Worm (Caenorhabditis elegans) whole organism, L3 larva: Measurements from ENCODE around the gene C52B9.10.

Experiments
- egl-27 ChIP-seq: sonication (generic microtip); optimal IDR thresholded peaks from 4 replicates; lab custom pipeline; 2017; ENCODE audit warnings: missing biosample characterization, missing genetic modification reagents, missing genetic modification characterization
- elt-2 ChIP-seq: sonication (generic microtip); optimal IDR thresholded peaks from 2 replicates; lab custom pipeline; 2016; ENCODE audit warnings: missing genetic modification reagents, mild to moderate bottlenecking, missing genetic modification characterization, missing compliant biosample characterization
- elt-3 ChIP-seq, 3 experiments: fragments of 150-350 bp in 1 of 3; sonication (generic microtip) in 2 of 3; optimal IDR thresholded peaks; 2 replicates in 2 of 3; 4 replicates in 1 of 3; lab custom pipeline; 2014 to 2017; ENCODE audit warnings: missing biosample characterization in 3 of 3, missing genetic modification characterization in 3 of 3
- fkh-10 ChIP-seq: sonication (generic microtip); optimal IDR thresholded peaks from 2 replicates; lab custom pipeline; 2017; ENCODE audit warnings: missing biosample characterization, missing genetic modification reagents, missing genetic modification characterization
- lin-39 ChIP-seq: fragments of 150-350 bp; optimal IDR thresholded peaks from 2 replicates; lab custom pipeline; 2018; ENCODE audit warnings: missing biosample characterization, missing genetic modification reagents, missing genetic modification characterization
- nhr-12 ChIP-seq: fragments of 150-350 bp; optimal IDR thresholded peaks from 2 replicates; lab custom pipeline; 2014; ENCODE audit warnings: missing biosample characterization, missing genetic modification characterization
- nhr-237 ChIP-seq: fragments of 150-350 bp; optimal IDR thresholded peaks from 2 replicates; lab custom pipeline; 2014; ENCODE audit warnings: missing biosample characterization, missing genetic modification characterization
- nhr-67 ChIP-seq: fragments of 150-350 bp; optimal IDR thresholded peaks from 2 replicates; lab custom pipeline; 2014; ENCODE audit warnings: missing biosample characterization, missing genetic modification characterization
- pha-4 ChIP-seq: fragments of 150-350 bp; optimal IDR thresholded peaks from 2 replicates; lab custom pipeline; 2014; ENCODE audit warnings: missing biosample characterization, missing genetic modification reagents, missing genetic modification characterization
- pqm-1 ChIP-seq: fragments of 150-350 bp; optimal IDR thresholded peaks from 2 replicates; lab custom pipeline; 2017; ENCODE audit warnings: missing biosample characterization, missing genetic modification characterization, inconsistent platforms
- unc-62 ChIP-seq: fragments of 150-350 bp; sonication (generic microtip); optimal IDR thresholded peaks from 4 replicates; lab custom pipeline; 2014; ENCODE audit warnings: missing biosample characterization, missing genetic modification reagents, missing genetic modification characterization
- zag-1 ChIP-seq: fragments of 150-350 bp; optimal IDR thresholded peaks from 2 replicates; lab custom pipeline; 2014; ENCODE audit warnings: missing biosample characterization, missing genetic modification characterization

DNA sequence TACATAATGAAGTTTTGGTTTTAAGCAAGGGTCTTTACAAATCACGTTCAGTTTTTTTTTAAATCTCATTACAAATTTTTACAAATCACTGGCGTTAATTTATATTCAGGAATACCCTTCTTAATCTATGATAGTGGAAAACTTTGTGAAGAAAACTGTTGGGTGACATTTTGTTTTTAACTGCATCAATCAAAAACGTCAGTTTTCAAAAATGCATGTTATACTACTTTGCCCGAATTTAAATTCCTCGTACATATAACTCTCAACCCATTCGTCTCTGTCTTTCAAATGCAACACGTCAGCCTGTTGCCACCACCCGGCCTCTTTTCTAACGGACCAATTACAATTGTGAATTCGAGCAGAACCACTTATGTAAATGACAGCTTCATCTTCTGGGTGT is 24.8 kb upstream of the C52B9.10 start, which contains the start of gene hlh-13:
- TF ChIP-seq nhr-67 (tag; lab: Kevin White, UChicago) (no peak), pha-4 (tag; lab: Kevin White, UChicago) (no peak), egl-27 (tag; lab: Kevin White, UChicago) (no peak), nhr-237 (no peak), lin-39 (no peak), elt-3 (tag; optimal IDR thresholded peaks at IDR 0.05; lab: Kevin White, UChicago) (no peak), pqm-1 (tag; lab: Kevin White, UChicago) (no peak), elt-2 (tag; lab: Kevin White, UChicago) (no peak), unc-62 (no peak), nhr-12 (no peak), fkh-10 (GFP tag; lab: Kevin White, UChicago) (no peak), zag-1 (no peak)
